Fruit fly (Drosophila melanogaster) whole organism, embryonic: ENCODE data around the gene CG31683.

Experiments used
- Ada2b ChIP-seq: fragments of 200-800 bp; sonication (Bioruptor generic); IDR thresholded peaks from 2 replicates; pipeline ENCODE4 v1.3.6; 2022; ENCODE audit warnings: missing biosample characterization, missing genetic modification characterization
- Aef1 ChIP-seq: fragments of 200-800 bp; sonication (Bioruptor generic); IDR thresholded peaks from 3 replicates; pipeline ENCODE4 v1.3.6; 2022; ENCODE audit warnings: missing biosample characterization, missing genetic modification characterization
- Bgb ChIP-seq: fragments of 200-800 bp; sonication (Bioruptor generic); IDR thresholded peaks from 2 replicates; pipeline ENCODE4 v1.3.6; 2022; ENCODE audit warnings: missing biosample characterization, missing genetic modification characterization; ENCODE audit not compliant: partially characterized antibody
- BtbVII ChIP-seq: fragments of 200-800 bp; sonication (Bioruptor generic); optimal IDR thresholded peaks from 3 replicates; lab custom pipeline; 2017; ENCODE audit warnings: missing biosample characterization, mild to moderate bottlenecking, missing genetic modification characterization
- CG10147 ChIP-seq: fragments of 200-800 bp; sonication (Bioruptor generic); optimal IDR thresholded peaks from 2 replicates; lab custom pipeline; 2019; ENCODE audit warnings: missing biosample characterization, mild to moderate bottlenecking, missing genetic modification characterization, moderate library complexity
- CG10431 ChIP-seq: fragments of 200-800 bp; sonication (Bioruptor generic); optimal IDR thresholded peaks from 3 replicates; lab custom pipeline; 2018; ENCODE audit warnings: missing biosample characterization, mild to moderate bottlenecking, missing genetic modification characterization
- CG10462 ChIP-seq: fragments of 200-800 bp; sonication (Bioruptor generic); optimal IDR thresholded peaks from 2 replicates; lab custom pipeline; 2016; ENCODE audit warnings: missing biosample characterization, missing genetic modification characterization
- CG11093 ChIP-seq: fragments of 200-800 bp; sonication (Bioruptor generic); IDR thresholded peaks from 3 replicates; pipeline ENCODE4 v1.3.6; 2022; ENCODE audit warnings: missing biosample characterization, missing genetic modification characterization
- CG11456 ChIP-seq: fragments of 200-800 bp; sonication (Bioruptor generic); IDR thresholded peaks from 3 replicates; pipeline ENCODE4 v1.3.6; 2022; ENCODE audit warnings: missing biosample characterization, missing genetic modification characterization
- CG13424 ChIP-seq: fragments of 200-800 bp; sonication (Bioruptor generic); optimal IDR thresholded peaks from 2 replicates; lab custom pipeline; 2019; ENCODE audit warnings: missing biosample characterization, mild to moderate bottlenecking, missing genetic modification characterization, moderate library complexity
- CG14667 ChIP-seq: fragments of 200-800 bp; sonication (Bioruptor generic); IDR thresholded peaks from 2 replicates; pipeline ENCODE4 v1.3.6; 2022; ENCODE audit warnings: missing biosample characterization, missing genetic modification characterization
- CG14965 ChIP-seq: fragments of 200-800 bp; sonication (Bioruptor generic); optimal IDR thresholded peaks from 2 replicates; lab custom pipeline; 2016; ENCODE audit warnings: missing biosample characterization, missing genetic modification characterization, borderline replicate concordance
- CG16863 ChIP-seq: fragments of 200-800 bp; sonication (Bioruptor generic); optimal IDR thresholded peaks from 3 replicates; lab custom pipeline; 2016; ENCODE audit warnings: missing biosample characterization, missing genetic modification characterization
- CG17328 ChIP-seq: fragments of 200-800 bp; sonication (Bioruptor generic); IDR thresholded peaks from 2 replicates; pipeline ENCODE4 v1.3.6; 2022; ENCODE audit warnings: missing biosample characterization, missing genetic modification characterization
- CG18764 ChIP-seq: fragments of 200-800 bp; sonication (Bioruptor generic); optimal IDR thresholded peaks from 3 replicates; lab custom pipeline; 2016; ENCODE audit warnings: missing biosample characterization, missing genetic modification characterization
- CG2120 ChIP-seq: fragments of 200-800 bp; sonication (Bioruptor generic); optimal IDR thresholded peaks from 3 replicates; lab custom pipeline; 2016; ENCODE audit warnings: missing biosample characterization, missing genetic modification characterization
- CG34224 ChIP-seq: fragments of 200-800 bp; sonication (Bioruptor generic); IDR thresholded peaks from 3 replicates; pipeline ENCODE4 v1.3.6; 2022; ENCODE audit warnings: missing biosample characterization, missing genetic modification characterization; ENCODE audit not compliant: partially characterized antibody
- CG34422 ChIP-seq: fragments of 200-800 bp; sonication (Bioruptor generic); IDR thresholded peaks from 3 replicates; pipeline ENCODE4 v1.3.6; 2022; ENCODE audit warnings: missing biosample characterization, missing genetic modification characterization
- CG4707 ChIP-seq: fragments of 200-800 bp; sonication (Bioruptor generic); optimal IDR thresholded peaks from 2 replicates; lab custom pipeline; 2018; ENCODE audit warnings: missing biosample characterization, mild to moderate bottlenecking, missing genetic modification characterization, moderate library complexity
- CG6791 ChIP-seq: fragments of 200-800 bp; sonication (Bioruptor generic); IDR thresholded peaks from 3 replicates; pipeline ENCODE4 v1.3.6; 2022; ENCODE audit warnings: missing biosample characterization, missing genetic modification characterization; ENCODE audit not compliant: partially characterized antibody
- CG6854 ChIP-seq: fragments of 200-800 bp; sonication (Bioruptor generic); optimal IDR thresholded peaks from 3 replicates; lab custom pipeline; 2017; ENCODE audit warnings: missing biosample characterization, mild to moderate bottlenecking, missing genetic modification characterization
- CG7271 ChIP-seq: fragments of 200-800 bp; sonication (Bioruptor generic); optimal IDR thresholded peaks from 2 replicates; lab custom pipeline; 2018; ENCODE audit warnings: missing biosample characterization, mild to moderate bottlenecking, missing genetic modification characterization, moderate library complexity
- CG7745 ChIP-seq: fragments of 200-800 bp; sonication (Bioruptor generic); optimal IDR thresholded peaks from 2 replicates; lab custom pipeline; 2018; ENCODE audit warnings: missing biosample characterization, mild to moderate bottlenecking, missing genetic modification characterization, moderate library complexity
- Dek ChIP-seq: fragments of 200-800 bp; sonication (Bioruptor generic); optimal IDR thresholded peaks from 3 replicates; lab custom pipeline; 2019; ENCODE audit warnings: missing biosample characterization, mild to moderate bottlenecking, missing genetic modification characterization, moderate library complexity
- Ets65A ChIP-seq: fragments of 200-800 bp; sonication (Bioruptor generic); peaks from one replicate; lab custom pipeline; 2016; ENCODE audit warnings: missing biosample characterization, missing genetic modification characterization
- Fer3 ChIP-seq: fragments of 200-800 bp; sonication (Bioruptor generic); optimal IDR thresholded peaks from 2 replicates; lab custom pipeline; 2018; ENCODE audit warnings: missing biosample characterization, mild to moderate bottlenecking, missing genetic modification characterization, moderate library complexity
- H2.0 ChIP-seq: fragments of 200-800 bp; sonication (Bioruptor generic); IDR thresholded peaks from 2 replicates; pipeline ENCODE4 v1.3.6; 2022; ENCODE audit warnings: missing biosample characterization, missing genetic modification characterization
- HLH4C ChIP-seq: fragments of 200-800 bp; sonication (Bioruptor generic); IDR thresholded peaks from 3 replicates; pipeline ENCODE4 v1.3.6; 2022; ENCODE audit warnings: missing biosample characterization, missing genetic modification characterization; ENCODE audit not compliant: partially characterized antibody
- Hr3 ChIP-seq: fragments of 200-800 bp; sonication (Bioruptor generic); optimal IDR thresholded peaks from 3 replicates; lab custom pipeline; 2016; ENCODE audit warnings: missing biosample characterization, missing genetic modification characterization
- Lpt ChIP-seq: fragments of >200 bp; optimal IDR thresholded peaks from 2 replicates; lab custom pipeline; 2018; ENCODE audit warnings: missing biosample characterization, missing genetic modification characterization
- NC2β ChIP-seq: fragments of 200-800 bp; sonication (Bioruptor generic); optimal IDR thresholded peaks from 2 replicates; lab custom pipeline; 2016; ENCODE audit warnings: missing biosample characterization, missing genetic modification characterization
- Ptx1 ChIP-seq: fragments of 200-800 bp; sonication (Bioruptor generic); IDR thresholded peaks from 2 replicates; pipeline ENCODE4 v1.3.6; 2022; ENCODE audit warnings: missing biosample characterization, missing genetic modification characterization
- Xrp1 ChIP-seq: fragments of 200-800 bp; sonication (Bioruptor generic); IDR thresholded peaks from 2 replicates; pipeline ENCODE4 v1.3.6; 2022; ENCODE audit warnings: missing biosample characterization, missing genetic modification characterization
- ash1 ChIP-seq: fragments of 200-800 bp; sonication (Bioruptor generic); optimal IDR thresholded peaks from 2 replicates; lab custom pipeline; 2018; ENCODE audit warnings: missing biosample characterization, mild to moderate bottlenecking, missing genetic modification characterization
- cad ChIP-seq: fragments of >200 bp; optimal IDR thresholded peaks from 2 replicates; lab custom pipeline; 2017; ENCODE audit warnings: missing biosample characterization, missing genetic modification characterization
- dan ChIP-seq: fragments of 200-800 bp; sonication (Bioruptor generic); IDR thresholded peaks from 2 replicates; pipeline ENCODE4 v1.3.6; 2022; ENCODE audit warnings: missing biosample characterization, missing genetic modification characterization
- eyg ChIP-seq: fragments of 200-800 bp; sonication (Bioruptor generic); optimal IDR thresholded peaks from 3 replicates; lab custom pipeline; 2016; ENCODE audit warnings: missing biosample characterization, missing genetic modification characterization
- fd102C ChIP-seq: fragments of 200-800 bp; sonication (Bioruptor generic); optimal IDR thresholded peaks from 2 replicates; lab custom pipeline; 2018; ENCODE audit warnings: missing biosample characterization, mild to moderate bottlenecking, missing genetic modification characterization, moderate library complexity
- gfzf ChIP-seq: fragments of 200-800 bp; sonication (Bioruptor generic); optimal IDR thresholded peaks from 2 replicates; lab custom pipeline; 2016; ENCODE audit warnings: missing biosample characterization, mild to moderate bottlenecking, missing genetic modification characterization, moderate library complexity
- mld ChIP-seq: fragments of 200-800 bp; sonication (Bioruptor generic); IDR thresholded peaks from 3 replicates; pipeline ENCODE4 v1.3.6; 2022; ENCODE audit warnings: missing biosample characterization, missing genetic modification characterization; ENCODE audit not compliant: partially characterized antibody
- onecut ChIP-seq: fragments of 200-800 bp; sonication (Bioruptor generic); IDR thresholded peaks from 2 replicates; pipeline ENCODE4 v1.3.6; 2022; ENCODE audit warnings: missing biosample characterization, missing genetic modification characterization
- schlank ChIP-seq: fragments of 200-800 bp; sonication (Bioruptor generic); optimal IDR thresholded peaks from 2 replicates; lab custom pipeline; 2018; ENCODE audit warnings: missing biosample characterization, mild to moderate bottlenecking, missing genetic modification characterization
- sens-2 ChIP-seq: fragments of 200-800 bp; sonication (Bioruptor generic); IDR thresholded peaks from 2 replicates; pipeline ENCODE4 v1.3.6; 2022; ENCODE audit warnings: missing biosample characterization, missing genetic modification characterization
- sima ChIP-seq: fragments of 200-800 bp; sonication (Bioruptor generic); optimal IDR thresholded peaks from 2 replicates; lab custom pipeline; 2016; ENCODE audit warnings: missing biosample characterization, missing genetic modification characterization
- slp2 ChIP-seq: fragments of 200-800 bp; sonication (Bioruptor generic); optimal IDR thresholded peaks from 2 replicates; lab custom pipeline; 2016; ENCODE audit warnings: missing biosample characterization, missing genetic modification characterization
- so ChIP-seq: fragments of 200-800 bp; sonication (Bioruptor generic); IDR thresholded peaks from 3 replicates; pipeline ENCODE4 v1.3.6; 2022; ENCODE audit warnings: missing biosample characterization, missing genetic modification characterization
- unc-4 ChIP-seq: fragments of 200-800 bp; sonication (Bioruptor generic); IDR thresholded peaks from 2 replicates; pipeline ENCODE4 v1.3.6; 2022; ENCODE audit warnings: missing biosample characterization, missing genetic modification characterization; ENCODE audit not compliant: partially characterized antibody
- vnd ChIP-seq: fragments of 200-800 bp; sonication (Bioruptor generic); IDR thresholded peaks from 3 replicates; pipeline ENCODE4 v1.3.6; 2022; ENCODE audit warnings: missing biosample characterization, missing genetic modification characterization; ENCODE audit not compliant: partially characterized antibody
- vvl ChIP-seq: fragments of 200-800 bp; sonication (Bioruptor generic); IDR thresholded peaks from 2 replicates; pipeline ENCODE4 v1.3.6; 2022; ENCODE audit warnings: missing biosample characterization, missing genetic modification characterization

CG31683 gene

DNA sequence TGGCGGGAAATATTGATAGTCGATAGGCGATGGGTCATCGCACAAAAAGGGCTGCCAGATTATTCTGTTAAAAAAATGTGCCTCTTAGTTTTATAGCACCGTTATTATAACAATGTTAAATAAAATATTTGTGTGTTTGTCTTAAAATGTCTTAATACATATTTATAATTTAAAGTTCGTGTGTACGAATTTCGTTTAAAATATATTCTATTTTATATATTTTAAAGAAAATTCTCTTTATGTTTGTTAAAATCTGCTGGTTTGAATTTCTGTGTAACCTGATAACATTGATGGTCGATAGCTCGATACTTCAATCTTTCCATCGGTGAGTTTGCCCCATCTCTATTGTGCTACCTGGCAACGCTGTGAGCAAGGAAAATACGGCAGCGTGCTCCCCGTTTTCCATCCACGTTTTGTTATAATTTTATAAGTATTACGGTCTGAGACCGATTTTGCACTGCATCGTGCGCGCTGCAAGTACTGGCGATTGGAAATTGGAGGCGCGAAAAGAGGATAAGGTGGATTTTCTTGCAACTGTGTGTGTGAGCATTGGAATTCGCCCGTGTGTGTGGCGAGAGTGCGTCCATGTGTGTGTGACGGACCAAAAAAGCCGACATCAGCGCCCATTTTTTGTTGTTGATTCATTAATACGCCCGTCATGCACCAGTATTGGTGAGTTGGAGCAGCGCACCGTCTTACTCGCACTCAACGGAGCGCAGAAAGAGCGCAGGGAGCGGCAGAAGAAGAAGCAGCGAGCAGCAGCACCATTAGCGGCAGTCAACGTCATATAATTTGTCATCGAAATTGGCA, 32.8 kb downstream of the CG31683 start, which contains the start of the genes CG10949 and Arpc2 (continued):
- no peak for TF ChIP-seq CG4707 (GFP tag; lab: Kevin White, UChicago)
- peak; percentile 66 for TF ChIP-seq unc-4 (GFP tag; lab: Robert Waterston, UW)
- no peak for TF ChIP-seq Ada2b (GFP tag; lab: Robert Waterston, UW)
- TF ChIP-seq CG34224 (GFP tag; lab: Robert Waterston, UW): peak; percentile 63; the same call in 2 of the 3 replicates
- TF ChIP-seq CG6854 (GFP tag; lab: Kevin White, UChicago): no peak
- TF ChIP-seq so (GFP tag; lab: Robert Waterston, UW): no peak
- TF ChIP-seq sens-2 (GFP tag; lab: Robert Waterston, UW): no peak
- TF ChIP-seq CG16863 (GFP tag; lab: Kevin White, UChicago): no peak
- TF ChIP-seq slp2: no peak
- no peak for TF ChIP-seq NC2β (GFP tag; lab: Kevin White, UChicago)
- peak; percentile 38; the same call in 1 of the 2 replicates for TF ChIP-seq H2.0 (GFP tag; lab: Robert Waterston, UW)
- TF ChIP-seq Ets65A (GFP tag; lab: Kevin White, UChicago): peak; percentile 74
- no peak for TF ChIP-seq CG11093 (GFP tag; lab: Robert Waterston, UW)
- TF ChIP-seq vnd (GFP tag; lab: Robert Waterston, UW): peak; percentile 61
- TF ChIP-seq CG7271 (tag; lab: Kevin White, UChicago): no peak
- no peak for TF ChIP-seq CG10147 (GFP tag; lab: Kevin White, UChicago)
- TF ChIP-seq CG11456: no peak
- no peak for TF ChIP-seq CG14965 (GFP tag; lab: Kevin White, UChicago)
- no peak for TF ChIP-seq fd102C
- no peak for TF ChIP-seq BtbVII (GFP tag; lab: Kevin White, UChicago)
- TF ChIP-seq cad: no peak
- TF ChIP-seq schlank (tag; lab: Kevin White, UChicago): no peak
- TF ChIP-seq dan: no peak
- TF ChIP-seq mld (GFP tag; lab: Robert Waterston, UW): no peak
- TF ChIP-seq Xrp1: no peak; the same call in 1 of the 2 replicates
- no peak for TF ChIP-seq eyg (GFP tag; lab: Kevin White, UChicago)
- peak; percentile 28; the same call in 2 of the 3 replicates for TF ChIP-seq HLH4C (GFP tag; lab: Robert Waterston, UW)
- peak; percentile 17 for TF ChIP-seq CG10462 (GFP tag; lab: Kevin White, UChicago)
- peak; percentile 77 for TF ChIP-seq CG13424
- TF ChIP-seq Ptx1: no peak; the same call in 1 of the 2 replicates
- peak; percentile 58 for TF ChIP-seq CG2120
- TF ChIP-seq CG18764 (GFP tag; lab: Kevin White, UChicago): no peak
- TF ChIP-seq Hr3: peak; percentile 70
- peak; percentile 73; the same call in 2 of the 3 replicates for TF ChIP-seq CG34422 (GFP tag; lab: Robert Waterston, UW)
- no peak for TF ChIP-seq gfzf (GFP tag; lab: Kevin White, UChicago)
- TF ChIP-seq CG10431 (GFP tag; lab: Kevin White, UChicago): no peak
- no peak for TF ChIP-seq onecut (GFP tag; lab: Robert Waterston, UW)
- TF ChIP-seq Lpt (GFP tag; lab: Kevin White, UChicago): no peak
- peak; percentile 33; the same call in 1 of the 2 replicates for TF ChIP-seq CG14667 (GFP tag; lab: Robert Waterston, UW)
- peak; percentile 44 for TF ChIP-seq Fer3 (tag; lab: Kevin White, UChicago)
- TF ChIP-seq vvl (GFP tag; lab: Robert Waterston, UW): peak; percentile 27; the same call in 1 of the 2 replicates
- TF ChIP-seq CG6791 (GFP tag; lab: Robert Waterston, UW): peak; percentile 60; the same call in 2 of the 3 replicates
- no peak for TF ChIP-seq CG7745 (tag; lab: Kevin White, UChicago)
- TF ChIP-seq Dek (tag; lab: Kevin White, UChicago): peak; percentile 69
- no peak for TF ChIP-seq ash1 (GFP tag; lab: Kevin White, UChicago)
- no peak for TF ChIP-seq sima (GFP tag; lab: Kevin White, UChicago)
- 0 out of 3 replicates have a peak, but pooled peaks have one; percentile 10 for TF ChIP-seq Aef1
- no peak for TF ChIP-seq CG17328 (GFP tag; lab: Robert Waterston, UW)
- TF ChIP-seq Bgb (GFP tag; lab: Robert Waterston, UW): peak; percentile 38; the same call in 1 of the 2 replicates
